Worm (Caenorhabditis elegans): ENCODE measurements around the gene rgl-1.
A peak's percentile ranks its signal among the peaks of the same experiment; 100 is the strongest.

rgl-1 gene

DNA sequence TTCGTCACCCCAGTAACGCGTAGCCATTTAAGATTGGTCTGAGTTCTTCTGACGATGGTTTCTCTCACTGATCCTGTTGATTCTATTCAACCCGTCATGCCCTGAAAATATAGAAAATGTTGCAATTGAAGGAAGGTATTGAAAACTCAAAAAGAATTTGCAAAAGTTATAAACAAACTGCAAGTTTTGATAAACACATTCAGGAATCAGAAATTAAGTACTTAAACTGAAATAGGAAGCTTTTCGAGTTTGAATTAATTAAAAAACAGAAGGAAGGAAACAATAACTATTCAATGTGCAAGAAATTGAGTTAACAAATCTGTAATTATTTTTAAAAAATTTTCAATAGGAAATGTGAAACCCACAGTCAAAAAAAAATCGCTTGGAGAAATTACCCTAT, at the start of gene rgl-1:
TSS of gene rgl-1 (minus strand) at position 101 of the 400 bp plus-strand sequence.
- TF ChIP-seq lin-32 (GFP tag; optimal IDR thresholded peaks at IDR 0.05) (no peak), lin-13 (tag; optimal IDR thresholded peaks at IDR 0.05) (no peak), nhr-28 (tag; optimal IDR thresholded peaks at IDR 0.05) (no peak), hlh-1 (tag; optimal IDR thresholded peaks at IDR 0.05) (no peak), ceh-39 (tag; optimal IDR thresholded peaks at IDR 0.05) (no peak), flh-1 (GFP tag; optimal IDR thresholded peaks at IDR 0.05) (no peak), nhr-2 (tag; optimal IDR thresholded peaks at IDR 0.05) (no peak), mls-2 (tag; optimal IDR thresholded peaks at IDR 0.05) (no peak), M03D4.4 (tag; optimal IDR thresholded peaks at IDR 0.05) (no peak), ces-1 (GFP tag; optimal IDR thresholded peaks at IDR 0.05) (no peak), drap-1 (GFP tag; optimal IDR thresholded peaks at IDR 0.05) (no peak), ztf-11 (tag; optimal IDR thresholded peaks at IDR 0.05) (no peak), cnd-1 (tag; optimal IDR thresholded peaks at IDR 0.05) (no peak), elt-1 (tag; optimal IDR thresholded peaks at IDR 0.05; ENCODE audit: borderline replicate concordance, insufficient read depth) (no peak), ceh-83 (GFP tag; optimal IDR thresholded peaks at IDR 0.05) (no peak), mep-1 (tag; optimal IDR thresholded peaks at IDR 0.05) (no peak), unc-120 (tag; optimal IDR thresholded peaks at IDR 0.05; ENCODE audit: poor library complexity, severe bottlenecking) (no peak), sptf-1 (tag; optimal IDR thresholded peaks at IDR 0.05) (no peak), mab-5 (tag; optimal IDR thresholded peaks at IDR 0.05) (no peak), blmp-1 (tag; optimal IDR thresholded peaks at IDR 0.05) (no peak)

DNA sequence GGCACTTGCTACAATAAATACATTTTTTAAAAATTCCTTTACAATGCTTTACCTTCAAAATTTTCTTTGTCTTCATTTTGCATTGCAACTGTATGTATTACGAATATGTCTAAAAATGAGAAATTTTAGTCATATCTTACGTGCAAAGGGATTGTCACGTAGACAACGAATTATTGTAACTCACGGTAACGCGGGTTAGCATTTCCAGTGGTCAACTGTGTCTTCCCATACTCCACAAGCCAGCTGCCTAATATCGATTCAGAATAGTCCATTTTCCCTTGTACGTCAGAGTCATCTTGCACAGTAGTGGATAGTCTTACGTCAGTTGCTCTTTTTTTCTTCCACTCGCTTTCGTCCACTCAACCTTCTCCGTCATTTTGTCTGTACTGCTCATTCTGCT, 42.4 kb upstream of the rgl-1 start, which contains the start of gene fbxb-71:
TSS of gene fbxb-71 (plus strand) at position 301 of the 400 bp plus-strand sequence.
- TF ChIP-seq elt-1 (tag; optimal IDR thresholded peaks at IDR 0.05; ENCODE audit: borderline replicate concordance, insufficient read depth) (no peak), mls-2 (tag; optimal IDR thresholded peaks at IDR 0.05) (no peak), sem-2 (GFP tag; optimal IDR thresholded peaks at IDR 0.05) (no peak), nhr-12 (tag; optimal IDR thresholded peaks at IDR 0.05) (no peak), elt-3 (tag; optimal IDR thresholded peaks at IDR 0.05) (no peak), unc-39 (tag; optimal IDR thresholded peaks at IDR 0.05) (no peak), ceh-83 (GFP tag; optimal IDR thresholded peaks at IDR 0.05) (no peak), ces-1 (GFP tag; optimal IDR thresholded peaks at IDR 0.05) (no peak)

DNA sequence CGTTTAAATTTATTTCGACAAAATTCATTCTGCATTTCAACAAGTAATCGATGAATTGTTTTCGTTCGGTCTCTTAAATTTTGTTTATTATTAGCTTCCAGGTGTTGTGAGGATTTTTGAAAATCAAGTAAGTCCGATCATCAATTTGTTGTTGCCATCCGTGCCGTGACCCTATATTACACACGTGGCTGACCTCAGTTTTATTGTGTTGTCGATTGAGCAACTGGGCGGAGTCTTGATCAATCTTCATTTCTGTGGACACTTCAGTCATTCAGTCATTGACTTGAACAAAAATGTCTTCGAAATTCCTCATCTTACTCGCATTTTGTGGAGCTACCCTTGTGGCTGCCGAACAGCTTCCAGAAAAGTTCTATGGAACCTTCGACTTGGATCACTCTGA, 40.3 kb upstream of the rgl-1 start, which contains the start of gene lbp-2:
TSS of gene lbp-2 (plus strand) at position 102 of the 400 bp plus-strand sequence.
- TF ChIP-seq nhr-76 (tag; optimal IDR thresholded peaks at IDR 0.05) (no peak), bed-3 (GFP tag; optimal IDR thresholded peaks at IDR 0.05) (no peak), nhr-12 (tag; optimal IDR thresholded peaks at IDR 0.05) (no peak)

DNA sequence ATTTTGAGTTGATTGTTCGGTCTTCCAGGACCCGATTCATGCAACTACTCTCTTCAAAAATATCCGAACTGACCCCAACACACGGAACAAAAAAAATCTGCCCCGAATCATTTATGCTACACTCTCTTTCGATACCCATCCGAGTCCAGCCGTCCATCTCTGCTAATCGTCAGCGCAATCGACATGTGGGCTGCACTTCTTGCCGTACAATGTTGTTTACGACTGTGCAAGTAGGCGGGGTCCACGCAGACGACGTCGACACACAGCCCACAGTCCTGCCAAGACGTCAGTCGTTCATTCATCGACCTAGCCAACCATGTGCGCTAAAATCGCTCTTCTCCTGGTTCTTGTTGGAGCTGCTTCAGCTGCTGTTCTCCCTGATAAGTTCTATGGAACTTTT, 38.7 kb upstream of the rgl-1 start, which contains the start of gene lbp-1:
TSS of gene lbp-1 (plus strand) at position 301 of the 400 bp plus-strand sequence.
- TF ChIP-seq hlh-1 (tag; optimal IDR thresholded peaks at IDR 0.05), result peak; percentile 13
- TF ChIP-seq unc-39 (tag; optimal IDR thresholded peaks at IDR 0.05), result no peak
- no peak for TF ChIP-seq elt-3 (tag; optimal IDR thresholded peaks at IDR 0.05)
- no peak for TF ChIP-seq blmp-1 (tag; optimal IDR thresholded peaks at IDR 0.05)
- peak; percentile 6 for TF ChIP-seq ham-2 (GFP tag; optimal IDR thresholded peaks at IDR 0.05)
- TF ChIP-seq nhr-12 (tag; optimal IDR thresholded peaks at IDR 0.05), result peak; percentile 47
- TF ChIP-seq sem-2 (GFP tag; optimal IDR thresholded peaks at IDR 0.05), result no peak
- no peak for TF ChIP-seq nhr-237 (tag; optimal IDR thresholded peaks at IDR 0.05)
- TF ChIP-seq ztf-11 (tag; optimal IDR thresholded peaks at IDR 0.05), result no peak
- TF ChIP-seq nhr-2 (tag; optimal IDR thresholded peaks at IDR 0.05), result no peak
- TF ChIP-seq mls-2 (tag; optimal IDR thresholded peaks at IDR 0.05), result no peak
- no peak for TF ChIP-seq snpc-4 (tag; optimal IDR thresholded peaks at IDR 0.05)
- TF ChIP-seq lin-13 (tag; optimal IDR thresholded peaks at IDR 0.05), result no peak
- no peak for TF ChIP-seq cnd-1 (tag; optimal IDR thresholded peaks at IDR 0.05)
- TF ChIP-seq pha-4 (tag; optimal IDR thresholded peaks at IDR 0.05), result no peak
- no peak for TF ChIP-seq flh-1 (GFP tag; optimal IDR thresholded peaks at IDR 0.05)
- TF ChIP-seq ceh-83 (GFP tag; optimal IDR thresholded peaks at IDR 0.05), result no peak

DNA sequence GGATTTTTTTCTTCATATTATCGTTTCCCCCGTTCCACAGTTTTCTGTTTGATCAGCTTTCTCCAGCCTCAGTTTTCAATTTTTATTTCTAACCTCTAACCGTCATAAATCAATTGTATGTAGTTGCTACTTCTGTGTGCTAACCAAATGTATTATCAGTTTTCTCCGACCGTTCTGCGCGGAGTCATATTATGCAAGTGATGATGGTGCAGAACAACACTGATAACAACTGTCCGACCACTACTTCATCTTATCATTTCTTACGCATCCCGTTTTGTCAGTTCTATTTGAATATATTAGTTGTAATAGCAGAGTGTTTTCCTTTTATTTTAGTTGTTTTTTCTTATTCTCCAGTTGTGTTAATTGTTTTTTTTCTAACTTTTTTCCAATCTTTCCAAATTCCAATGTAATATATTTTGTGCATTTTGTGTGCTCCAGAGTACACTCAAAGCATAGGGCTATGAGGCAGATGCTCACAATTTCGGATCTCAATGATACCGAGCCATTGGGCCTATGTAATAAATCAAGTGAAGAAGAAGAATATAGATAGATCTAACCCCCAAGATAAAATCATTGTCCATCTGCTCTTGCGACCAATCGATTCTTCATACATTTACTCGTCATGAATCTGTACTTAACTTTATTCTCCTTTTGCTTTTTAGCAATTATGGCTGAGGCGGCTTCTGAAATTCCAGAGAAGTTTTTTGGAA, 36.8 kb upstream of the rgl-1 start, which contains the start of gene lbp-3:
TSS of gene lbp-3 (plus strand) at position 589 of the 710 bp plus-strand sequence.
- TF ChIP-seq nhr-2 (tag; optimal IDR thresholded peaks at IDR 0.05) (no peak), lin-32 (GFP tag; optimal IDR thresholded peaks at IDR 0.05) (no peak), unc-62 (GFP tag; optimal IDR thresholded peaks at IDR 0.05) (no peak), drap-1 (GFP tag; optimal IDR thresholded peaks at IDR 0.05) (no peak), pha-4 (tag; optimal IDR thresholded peaks at IDR 0.05) (no peak), lin-13 (tag; optimal IDR thresholded peaks at IDR 0.05) (no peak), nhr-237 (tag; optimal IDR thresholded peaks at IDR 0.05) (no peak), ceh-83 (GFP tag; optimal IDR thresholded peaks at IDR 0.05) (no peak), unc-120 (tag; optimal IDR thresholded peaks at IDR 0.05; ENCODE audit: poor library complexity, severe bottlenecking) (no peak), zip-8 (tag; optimal IDR thresholded peaks at IDR 0.05) (no peak), sptf-1 (tag; optimal IDR thresholded peaks at IDR 0.05) (no peak), unc-39 (tag; optimal IDR thresholded peaks at IDR 0.05) (no peak), ces-1 (GFP tag; optimal IDR thresholded peaks at IDR 0.05) (no peak), nhr-28 (tag; optimal IDR thresholded peaks at IDR 0.05) (no peak)
